Fruit fly (Drosophila melanogaster) whole organism, prepupa: Measurements from ENCODE around the gene NLaz.

Experiments
- Blimp-1 ChIP-seq: fragments of 200-800 bp; sonication (Bioruptor generic); optimal IDR thresholded peaks from 3 replicates; lab custom pipeline; 2017; ENCODE audit warnings: missing biosample characterization, missing genetic modification characterization, mild to moderate bottlenecking, moderate library complexity, missing genetic modification reagents
- CG10631 ChIP-seq: fragments of 200-800 bp; sonication (Bioruptor generic); optimal IDR thresholded peaks from 2 replicates; lab custom pipeline; 2016; ENCODE audit warnings: missing biosample characterization, missing genetic modification characterization
- CG10669 ChIP-seq: fragments of 200-800 bp; sonication (Bioruptor generic); optimal IDR thresholded peaks from 3 replicates; lab custom pipeline; 2018; ENCODE audit warnings: missing biosample characterization, mild to moderate bottlenecking, missing genetic modification characterization, moderate library complexity
- CG11294 ChIP-seq: fragments of 200-800 bp; sonication (Bioruptor generic); IDR thresholded peaks from 2 replicates; pipeline ENCODE4 v1.3.6; 2022; ENCODE audit warnings: missing biosample characterization, missing genetic modification characterization
- CG11902 ChIP-seq: fragments of 200-800 bp; sonication (Bioruptor generic); optimal IDR thresholded peaks from 3 replicates; lab custom pipeline; 2016; ENCODE audit warnings: missing biosample characterization, missing genetic modification characterization
- CG15336 ChIP-seq: fragments of 200-800 bp; sonication (Bioruptor generic); IDR thresholded peaks from 2 replicates; pipeline ENCODE4 v1.3.6; 2022; ENCODE audit warnings: missing biosample characterization, missing genetic modification characterization
- CG1621 ChIP-seq: fragments of 200-800 bp; sonication (Bioruptor generic); optimal IDR thresholded peaks from 3 replicates; lab custom pipeline; 2018; ENCODE audit warnings: missing biosample characterization, mild to moderate bottlenecking, missing genetic modification characterization
- CG16779 ChIP-seq: fragments of 200-800 bp; sonication (Bioruptor generic); optimal IDR thresholded peaks from 3 replicates; lab custom pipeline; 2017; ENCODE audit warnings: missing biosample characterization, mild to moderate bottlenecking, missing genetic modification characterization
- CG32006 ChIP-seq: fragments of 200-800 bp; sonication (Bioruptor generic); optimal IDR thresholded peaks from 3 replicates; lab custom pipeline; 2017; ENCODE audit warnings: missing biosample characterization, mild to moderate bottlenecking, missing genetic modification characterization
- CG34406 ChIP-seq: fragments of 200-800 bp; sonication (Bioruptor generic); optimal IDR thresholded peaks from 3 replicates; lab custom pipeline; 2016; ENCODE audit warnings: missing biosample characterization, missing genetic modification characterization
- CG4318 ChIP-seq: fragments of 200-800 bp; sonication (Bioruptor generic); optimal IDR thresholded peaks from 3 replicates; lab custom pipeline; 2017; ENCODE audit warnings: missing biosample characterization, mild to moderate bottlenecking, missing genetic modification characterization
- CG6163 ChIP-seq: fragments of 200-800 bp; sonication (Bioruptor generic); IDR thresholded peaks from 3 replicates; pipeline ENCODE4 v1.3.6; 2022; ENCODE audit warnings: missing biosample characterization, missing genetic modification characterization
- CG6276 ChIP-seq: fragments of 200-800 bp; sonication (Bioruptor generic); optimal IDR thresholded peaks from 2 replicates; lab custom pipeline; 2017; ENCODE audit warnings: missing biosample characterization, mild to moderate bottlenecking, missing genetic modification characterization
- CG6808 ChIP-seq: fragments of 200-800 bp; sonication (Bioruptor generic); optimal IDR thresholded peaks from 3 replicates; lab custom pipeline; 2017; ENCODE audit warnings: missing biosample characterization, missing genetic modification characterization, mild to moderate bottlenecking, moderate library complexity, missing genetic modification reagents
- CG7368 ChIP-seq: fragments of 200-800 bp; sonication (Bioruptor generic); optimal IDR thresholded peaks from 3 replicates; lab custom pipeline; 2016; ENCODE audit warnings: missing biosample characterization, missing genetic modification characterization
- CG8319 ChIP-seq: fragments of 200-800 bp; sonication (Bioruptor generic); optimal IDR thresholded peaks from 3 replicates; lab custom pipeline; 2016; ENCODE audit warnings: missing biosample characterization, missing genetic modification characterization
- CG8632 ChIP-seq: fragments of 200-800 bp; sonication (Bioruptor generic); optimal IDR thresholded peaks from 3 replicates; lab custom pipeline; 2016; ENCODE audit warnings: missing biosample characterization, missing genetic modification characterization
- CG9139 ChIP-seq: fragments of 200-800 bp; sonication (Bioruptor generic); optimal IDR thresholded peaks from 3 replicates; lab custom pipeline; 2017; ENCODE audit warnings: missing biosample characterization, mild to moderate bottlenecking, missing genetic modification characterization
- Eip78C ChIP-seq: fragments of 200-800 bp; sonication (Bioruptor generic); peaks from one replicate; lab custom pipeline; 2016; ENCODE audit warnings: missing biosample characterization, missing genetic modification characterization
- Ets21C ChIP-seq: fragments of 200-800 bp; sonication (Bioruptor generic); optimal IDR thresholded peaks from 3 replicates; lab custom pipeline; 2016; ENCODE audit warnings: missing biosample characterization, missing genetic modification characterization
- Ets96B ChIP-seq: fragments of 200-800 bp; optimal IDR thresholded peaks from 2 replicates; lab custom pipeline; 2019; ENCODE audit warnings: missing biosample characterization, mild to moderate bottlenecking, missing genetic modification characterization, moderate library complexity
- Gug ChIP-seq: fragments of 200-800 bp; sonication (Bioruptor generic); IDR thresholded peaks from 2 replicates; pipeline ENCODE4 v1.3.6; 2022; ENCODE audit warnings: missing biosample characterization, missing genetic modification characterization
- Hr38 ChIP-seq: sonication (Bioruptor generic); optimal IDR thresholded peaks from 2 replicates; lab custom pipeline; 2016; ENCODE audit warnings: missing biosample characterization, missing genetic modification characterization
- Hr39 ChIP-seq: fragments of 200-800 bp; sonication (Bioruptor generic); optimal IDR thresholded peaks from 2 replicates; lab custom pipeline; 2016; ENCODE audit warnings: missing biosample characterization, missing genetic modification characterization
- Hr4 ChIP-seq: fragments of 200-800 bp; sonication (Bioruptor generic); optimal IDR thresholded peaks from 3 replicates; lab custom pipeline; 2016; ENCODE audit warnings: missing biosample characterization, missing genetic modification characterization
- Lpt ChIP-seq: fragments of 200-800 bp; sonication (Bioruptor generic); optimal IDR thresholded peaks from 3 replicates; lab custom pipeline; 2016; ENCODE audit warnings: missing biosample characterization, missing genetic modification characterization
- Met ChIP-seq: fragments of 200-800 bp; sonication (Bioruptor generic); optimal IDR thresholded peaks from 3 replicates; lab custom pipeline; 2016; ENCODE audit warnings: missing biosample characterization, missing genetic modification characterization
- OdsH ChIP-seq: fragments of 200-800 bp; sonication (Bioruptor generic); optimal IDR thresholded peaks from 3 replicates; lab custom pipeline; 2016; ENCODE audit warnings: missing biosample characterization, missing genetic modification characterization
- Smox ChIP-seq: fragments of 200-800 bp; sonication (Bioruptor generic); optimal IDR thresholded peaks from 3 replicates; lab custom pipeline; 2016; ENCODE audit warnings: missing biosample characterization, missing genetic modification characterization
- Sox14 ChIP-seq: fragments of 200-800 bp; sonication (Bioruptor generic); optimal IDR thresholded peaks from 3 replicates; lab custom pipeline; 2016; ENCODE audit warnings: missing biosample characterization, missing genetic modification characterization
- Sox15 ChIP-seq: fragments of 200-800 bp; sonication (Bioruptor generic); optimal IDR thresholded peaks from 3 replicates; lab custom pipeline; 2016; ENCODE audit warnings: missing biosample characterization, missing genetic modification characterization
- achi ChIP-seq: fragments of 200-800 bp; sonication (Bioruptor generic); optimal IDR thresholded peaks from 3 replicates; lab custom pipeline; 2016; ENCODE audit warnings: missing biosample characterization, missing genetic modification characterization
- acj6 ChIP-seq: fragments of 200-800 bp; sonication (Bioruptor generic); optimal IDR thresholded peaks from 3 replicates; lab custom pipeline; 2016; ENCODE audit warnings: missing biosample characterization, missing genetic modification characterization
- cyc ChIP-seq: fragments of 200-800 bp; sonication (Bioruptor generic); optimal IDR thresholded peaks from 3 replicates; lab custom pipeline; 2016; ENCODE audit warnings: missing biosample characterization, missing genetic modification characterization
- dsx ChIP-seq: fragments of 200-800 bp; optimal IDR thresholded peaks from 3 replicates; lab custom pipeline; 2019; ENCODE audit warnings: missing biosample characterization, mild to moderate bottlenecking, missing genetic modification characterization, moderate library complexity; ENCODE audit not compliant: poor library complexity, severe bottlenecking
- eg ChIP-seq: fragments of 200-800 bp; sonication (Bioruptor generic); IDR thresholded peaks from 3 replicates; pipeline ENCODE4 v1.3.6; 2022; ENCODE audit warnings: missing biosample characterization, missing genetic modification characterization
- esn ChIP-seq: fragments of 200-800 bp; sonication (Bioruptor generic); optimal IDR thresholded peaks from 2 replicates; lab custom pipeline; 2016; ENCODE audit warnings: missing biosample characterization, mild to moderate bottlenecking, missing genetic modification characterization, moderate library complexity
- fd59A ChIP-seq: fragments of 200-800 bp; sonication (Bioruptor generic); optimal IDR thresholded peaks from 2 replicates; lab custom pipeline; 2017; ENCODE audit warnings: missing biosample characterization, mild to moderate bottlenecking, missing genetic modification characterization, missing genetic modification reagents
- net ChIP-seq: fragments of 200-800 bp; sonication (Bioruptor generic); optimal IDR thresholded peaks from 3 replicates; lab custom pipeline; 2016; ENCODE audit warnings: missing biosample characterization, missing genetic modification characterization
- pdm3 ChIP-seq: fragments of 200-800 bp; sonication (Bioruptor generic); optimal IDR thresholded peaks from 3 replicates; lab custom pipeline; 2016; ENCODE audit warnings: missing biosample characterization, missing genetic modification characterization
- salr ChIP-seq, 2 experiments: fragments of 200-800 bp; sonication (Bioruptor generic); optimal IDR thresholded peaks; 3 replicates each; lab custom pipeline; 2016 to 2018; ENCODE audit warnings: missing biosample characterization in 2 of 2, missing genetic modification characterization in 2 of 2, mild to moderate bottlenecking in 1 of 2
- spab ChIP-seq: fragments of 200-800 bp; sonication (Bioruptor generic); optimal IDR thresholded peaks from 2 replicates; lab custom pipeline; 2017; ENCODE audit warnings: missing biosample characterization, mild to moderate bottlenecking, missing genetic modification characterization, missing genetic modification reagents
- ss ChIP-seq, 2 experiments: fragments of 200-800 bp; sonication (Bioruptor generic); optimal IDR thresholded peaks; 2 replicates in 1 of 2; 3 replicates in 1 of 2; lab custom pipeline; 2017 to 2018; ENCODE audit warnings: mild to moderate bottlenecking in 2 of 2, missing biosample characterization in 2 of 2, missing genetic modification characterization in 2 of 2, moderate library complexity in 1 of 2
- svp ChIP-seq: fragments of 200-800 bp; sonication (Bioruptor generic); peaks from one replicate; lab custom pipeline; 2016; ENCODE audit warnings: missing biosample characterization, missing genetic modification characterization
- topi ChIP-seq: fragments of 200-800 bp; sonication (Bioruptor generic); optimal IDR thresholded peaks from 3 replicates; lab custom pipeline; 2016; ENCODE audit warnings: missing biosample characterization, missing genetic modification characterization
- vri ChIP-seq: fragments of 200-800 bp; sonication (Bioruptor generic); optimal IDR thresholded peaks from 3 replicates; lab custom pipeline; 2016; ENCODE audit warnings: missing biosample characterization, mild to moderate bottlenecking, missing genetic modification characterization

The NLaz gene

DNA sequence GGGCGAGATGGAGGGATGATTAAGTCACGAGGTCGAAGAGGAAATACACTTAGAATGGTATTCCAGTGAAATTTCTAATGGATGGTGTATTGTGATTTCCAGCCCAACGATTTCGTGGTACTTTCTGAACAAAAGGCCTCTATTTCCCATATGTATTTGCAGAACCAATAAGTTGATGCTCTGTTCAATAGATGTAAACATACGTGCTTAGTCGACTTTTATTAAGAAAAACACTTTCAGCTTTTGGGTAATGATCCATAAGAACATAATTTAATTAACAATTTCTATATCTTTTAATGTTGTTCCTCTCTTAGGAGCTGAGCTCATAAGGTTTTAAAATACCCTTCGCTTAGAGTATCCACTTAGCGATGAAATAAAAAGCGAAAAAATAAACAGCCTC, 44.0 kb upstream of the NLaz start (continued):
- peak; percentile 34 for TF ChIP-seq Ets96B (tag; lab: Kevin White, UChicago)

DNA sequence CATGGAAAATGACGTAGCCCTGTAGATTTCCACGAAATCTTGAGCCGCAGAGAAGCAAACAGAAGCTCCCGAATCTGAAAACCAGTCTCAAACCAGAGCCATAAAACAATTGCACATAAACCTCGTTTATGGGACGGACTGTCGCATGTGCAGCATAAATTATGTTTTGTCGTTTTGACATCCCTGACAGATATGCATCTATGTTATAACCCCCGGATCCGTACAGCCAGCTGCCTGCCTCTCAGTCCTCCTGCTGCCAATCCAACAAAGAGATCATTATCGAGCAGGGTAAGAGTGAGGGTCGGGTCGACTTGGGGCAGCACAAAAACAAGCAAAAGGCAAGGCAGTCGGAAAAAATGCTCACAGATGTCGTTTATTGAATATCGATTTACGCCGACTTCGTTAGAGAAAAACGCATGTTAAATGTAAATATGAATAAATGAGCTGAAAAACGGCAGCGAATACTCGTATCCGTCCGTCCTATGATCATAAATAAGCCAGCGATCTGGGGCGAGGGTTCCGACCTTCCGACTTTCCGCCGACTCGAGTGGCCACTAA, 43.4 kb upstream of the NLaz start:
- TF ChIP-seq dsx (GFP tag; lab: Kevin White, UChicago) (no peak), cyc (GFP tag; lab: Kevin White, UChicago) (no peak), CG1621 (tag; lab: Kevin White, UChicago) (no peak), net (GFP tag; lab: Kevin White, UChicago) (no peak), topi (GFP tag; lab: Kevin White, UChicago) (no peak), CG16779 (tag; lab: Kevin White, UChicago) (no peak), CG34406 (GFP tag; lab: Kevin White, UChicago) (no peak), Hr38 (GFP tag; lab: Kevin White, UChicago) (no peak), fd59A (GFP tag; lab: Kevin White, UChicago) (no peak), CG4318 (GFP tag; lab: Kevin White, UChicago) (no peak)

DNA sequence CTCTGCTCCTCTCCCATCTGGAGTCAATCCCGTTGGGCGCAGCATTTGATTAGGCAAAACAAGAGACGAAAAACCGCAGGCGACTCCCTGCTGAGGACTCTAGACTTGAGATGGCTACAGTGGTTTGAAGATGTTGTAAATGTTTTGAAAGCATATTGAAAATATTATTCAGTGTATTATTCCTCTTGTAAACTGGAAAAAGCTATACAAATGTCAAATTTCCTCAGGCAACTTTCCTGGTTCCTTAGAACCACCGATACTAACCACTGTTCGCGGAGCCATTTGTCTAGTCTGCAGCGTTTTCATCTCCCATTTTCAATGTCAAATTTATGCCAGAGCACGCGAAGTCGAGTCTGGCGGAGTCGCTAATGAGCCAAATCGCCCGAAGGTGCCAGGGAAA, 41.1 kb upstream of the NLaz start:
- TF ChIP-seq Sox14 (GFP tag; lab: Kevin White, UChicago) (no peak), CG11902 (no peak), Gug (GFP tag; lab: Robert Waterston, UW) (no peak), fd59A (GFP tag; lab: Kevin White, UChicago) (no peak), acj6 (GFP tag; lab: Kevin White, UChicago) (no peak), Ets21C (no peak), OdsH (GFP tag; lab: Kevin White, UChicago) (no peak), Met (GFP tag; lab: Kevin White, UChicago) (no peak), eg (no peak), vri (GFP tag; lab: Kevin White, UChicago) (no peak), CG10631 (GFP tag; lab: Kevin White, UChicago) (peak; percentile 28), Hr4 (GFP tag; lab: Kevin White, UChicago) (no peak), Eip78C (GFP tag; lab: Kevin White, UChicago) (peak; percentile 63), CG11294 (no peak), salr (GFP tag; optimal IDR thresholded peaks at IDR 0.05; lab: Kevin White, UChicago) (no peak), Lpt (GFP tag; lab: Kevin White, UChicago) (no peak), esn (GFP tag; lab: Kevin White, UChicago) (no peak), topi (GFP tag; lab: Kevin White, UChicago) (no peak), CG32006 (GFP tag; lab: Kevin White, UChicago) (peak; percentile 6), Smox (no peak), spab (no peak), CG9139 (GFP tag; lab: Kevin White, UChicago) (no peak), Sox15 (GFP tag; lab: Kevin White, UChicago) (no peak), achi (no peak), CG1621 (tag; lab: Kevin White, UChicago) (no peak), CG8319 (GFP tag; lab: Kevin White, UChicago) (no peak), pdm3 (GFP tag; lab: Kevin White, UChicago) (no peak), cyc (GFP tag; lab: Kevin White, UChicago) (no peak), CG6808 (GFP tag; lab: Kevin White, UChicago) (no peak), CG15336 (GFP tag; lab: Robert Waterston, UW) (peak; percentile 36; the same call in 1 of the 2 replicates), Hr39 (GFP tag; lab: Kevin White, UChicago) (no peak), CG10669 (GFP tag; lab: Kevin White, UChicago) (no peak), Blimp-1 (GFP tag; lab: Kevin White, UChicago) (no peak), CG8632 (GFP tag; lab: Kevin White, UChicago) (no peak), net (GFP tag; lab: Kevin White, UChicago) (no peak), ss (GFP tag; optimal IDR thresholded peaks at IDR 0.05; lab: Kevin White, UChicago) (no peak), svp (GFP tag; lab: Kevin White, UChicago) (no peak), CG6276 (GFP tag; lab: Kevin White, UChicago) (no peak), CG7368 (GFP tag; lab: Kevin White, UChicago) (no peak), CG6163 (GFP tag; lab: Robert Waterston, UW) (peak; percentile 41; the same call in 1 of the 3 replicates)
